Fruit fly (Drosophila melanogaster): ENCODE measurements around the gene CG15211.

CG15211 gene

DNA sequence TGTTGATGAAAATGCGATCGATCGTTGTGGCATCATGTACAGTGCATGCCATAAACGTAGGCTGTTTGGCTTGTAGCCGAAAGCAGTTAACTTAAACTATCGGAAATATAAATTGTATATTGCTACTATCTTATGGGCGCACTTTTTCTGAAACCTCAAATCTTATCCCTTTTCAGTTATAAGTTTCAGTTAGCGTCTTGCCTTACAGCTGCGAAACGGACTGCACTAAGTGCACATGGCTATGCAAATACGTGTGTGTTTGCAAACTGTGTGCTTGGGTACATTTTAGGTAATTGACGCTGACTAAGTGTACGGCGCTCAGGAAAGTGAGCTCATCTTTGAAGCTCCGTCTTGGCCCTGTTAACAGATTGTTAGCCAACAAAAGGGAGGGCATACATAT, 3.3 kb downstream of the CG15211 start (continued):
- TF ChIP-seq sima (GFP tag; optimal IDR thresholded peaks at IDR 0.05) (no peak), klu (GFP tag; IDR thresholded peaks at IDR 0.05) (no peak), H2.0 (GFP tag; IDR thresholded peaks at IDR 0.05) (peak; percentile 47), cg (GFP tag; optimal IDR thresholded peaks at IDR 0.05) (no peak), pb (GFP tag; optimal IDR thresholded peaks at IDR 0.05) (peak; percentile 15), CG30431 (GFP tag; optimal IDR thresholded peaks at IDR 0.05) (no peak), Oli (tag; optimal IDR thresholded peaks at IDR 0.05) (peak; percentile 58), CG15073 (GFP tag; optimal IDR thresholded peaks at IDR 0.05) (no peak), gfzf (GFP tag; optimal IDR thresholded peaks at IDR 0.05) (no peak), disco-r (GFP tag; optimal IDR thresholded peaks at IDR 0.05) (no peak), CG7357 (GFP tag; IDR thresholded peaks at IDR 0.05) (0 out of 3 replicates have a peak, but pooled peaks have one; percentile 8), ci (GFP tag; IDR thresholded peaks at IDR 0.05) (peak; percentile 82), CG33557 (GFP tag; optimal IDR thresholded peaks at IDR 0.05) (no peak), Rx (GFP tag; IDR thresholded peaks at IDR 0.05) (peak; percentile 43), ash1 (GFP tag; optimal IDR thresholded peaks at IDR 0.05) (no peak), Eip74EF (GFP tag; optimal IDR thresholded peaks at IDR 0.05) (peak in 1 of 2 experiments; percentile 6), fd96Cb (tag; optimal IDR thresholded peaks at IDR 0.05) (peak; percentile 36), Side (GFP tag; optimal IDR thresholded peaks at IDR 0.05) (no peak), CG12391 (tag; optimal IDR thresholded peaks at IDR 0.05) (peak; percentile 27), PHDP (tag; optimal IDR thresholded peaks at IDR 0.05) (peak; percentile 38), MBD-R2 (GFP tag; IDR thresholded peaks at IDR 0.05) (no peak), slbo (GFP tag; IDR thresholded peaks at IDR 0.05) (peak; percentile 48; the same call in 1 of the 2 replicates), CG3726 (GFP tag; IDR thresholded peaks at IDR 0.05) (no peak), CG14441 (GFP tag; IDR thresholded peaks at IDR 0.05) (peak; percentile 76), gce (GFP tag; IDR thresholded peaks at IDR 0.05) (0 out of 3 replicates have a peak, but pooled peaks have one; percentile 9), CG18011 (GFP tag; optimal IDR thresholded peaks at IDR 0.05) (no peak), CG1603 (tag; optimal IDR thresholded peaks at IDR 0.05) (peak; percentile 67), zfh2 (GFP tag; optimal IDR thresholded peaks at IDR 0.05) (no peak), CG3065 (GFP tag; optimal IDR thresholded peaks at IDR 0.05) (no peak), lmd (GFP tag; IDR thresholded peaks at IDR 0.05) (no peak), CG12071 (GFP tag; optimal IDR thresholded peaks at IDR 0.05) (peak; percentile 47), CG2129 (GFP tag; IDR thresholded peaks at IDR 0.05; ENCODE audit: partially characterized antibody) (no peak), Dref (GFP tag; IDR thresholded peaks at IDR 0.05) (no peak), fd3F (GFP tag; optimal IDR thresholded peaks at IDR 0.05) (peak; percentile 29), repo (GFP tag; optimal IDR thresholded peaks at IDR 0.05) (no peak), Gug (GFP tag; IDR thresholded peaks at IDR 0.05) (peak; percentile 21; the same call in 1 of the 4 replicates), ac (GFP tag; optimal IDR thresholded peaks at IDR 0.05) (no peak), Camta (GFP tag; optimal IDR thresholded peaks at IDR 0.05) (no peak), Chrac-16 (GFP tag; optimal IDR thresholded peaks at IDR 0.05) (no peak), schlank (tag; optimal IDR thresholded peaks at IDR 0.05) (no peak), Dip2 (GFP tag; IDR thresholded peaks at IDR 0.05) (no peak), pfk (GFP tag; optimal IDR thresholded peaks at IDR 0.05) (no peak), CG8924 (tag; optimal IDR thresholded peaks at IDR 0.05) (peak; percentile 19), CG6654 (GFP tag; optimal IDR thresholded peaks at IDR 0.05) (peak; percentile 8), CG11093 (GFP tag; IDR thresholded peaks at IDR 0.05) (no peak), ap (GFP tag; IDR thresholded peaks at IDR 0.05) (0 out of 2 replicates have a peak, but pooled peaks have one; percentile 44), kay (GFP tag; optimal IDR thresholded peaks at IDR 0.05) (no peak), D19B (GFP tag; optimal IDR thresholded peaks at IDR 0.05) (no peak), CG9876 (GFP tag; optimal IDR thresholded peaks at IDR 0.05) (no peak), crp (GFP tag; optimal IDR thresholded peaks at IDR 0.05) (no peak), grau (tag; optimal IDR thresholded peaks at IDR 0.05) (peak; percentile 39)
